Fruit fly (Drosophila melanogaster): ENCODE results near the gene CG34375.

- TF ChIP-seq CG31627 (GFP tag; optimal IDR thresholded peaks at IDR 0.05): no peak
- TF ChIP-seq Eip78C (GFP tag): no peak
- TF ChIP-seq dac (GFP tag; optimal IDR thresholded peaks at IDR 0.05): no peak
- TF ChIP-seq ss (GFP tag; optimal IDR thresholded peaks at IDR 0.05): no peak
- TF ChIP-seq CG4318 (GFP tag; optimal IDR thresholded peaks at IDR 0.05): no peak
- no peak for TF ChIP-seq CG3919 (GFP tag; optimal IDR thresholded peaks at IDR 0.05)
- no peak for TF ChIP-seq Lpt (GFP tag; optimal IDR thresholded peaks at IDR 0.05)
- no peak for TF ChIP-seq OdsH (GFP tag; optimal IDR thresholded peaks at IDR 0.05)
- TF ChIP-seq CG8632 (GFP tag; optimal IDR thresholded peaks at IDR 0.05): no peak
- no peak for TF ChIP-seq Sox15 (GFP tag; optimal IDR thresholded peaks at IDR 0.05)
- TF ChIP-seq cyc (GFP tag; optimal IDR thresholded peaks at IDR 0.05): no peak
- no peak for TF ChIP-seq salr (GFP tag; optimal IDR thresholded peaks at IDR 0.05)
- no peak for TF ChIP-seq CG6163 (GFP tag; IDR thresholded peaks at IDR 0.05)
Observed at dm6 chr3R:22965984-22966383, 44.4 kb downstream of the CG34375 start, which contains the start of gene Tpl94D.

Data from whole organism, prepupa.